Fruit fly (Drosophila melanogaster): ENCODE results near the gene inaF-C.

Gene inaF-C

dm6 chrX:11720138-11720537 lies 11.4 kb downstream of the inaF-C start, which contains the start of gene Tango10 (continued):
- TF ChIP-seq abd-A (tag; optimal IDR thresholded peaks at IDR 0.05) (no peak), CG1233 (GFP tag; optimal IDR thresholded peaks at IDR 0.05) (no peak), CG2712 (tag; optimal IDR thresholded peaks at IDR 0.05) (peak; percentile 48), CG2889 (GFP tag; IDR thresholded peaks at IDR 0.05) (0 out of 3 replicates have a peak, but pooled peaks have one; percentile 39), fru (optimal IDR thresholded peaks at IDR 0.05) (no peak), bowl (GFP tag; IDR thresholded peaks at IDR 0.05) (no peak), CG13424 (tag; optimal IDR thresholded peaks at IDR 0.05) (peak; percentile 81), Ada2b (GFP tag; IDR thresholded peaks at IDR 0.05) (0 out of 2 replicates have a peak, but pooled peaks have one; percentile 24), Ssrp (tag; optimal IDR thresholded peaks at IDR 0.05) (peak; percentile 48), CG32772 (GFP tag; IDR thresholded peaks at IDR 0.05) (peak; percentile 43; the same call in 1 of the 2 replicates), Mes4 (GFP tag; optimal IDR thresholded peaks at IDR 0.05) (peak; percentile 9), CG2202 (tag; optimal IDR thresholded peaks at IDR 0.05) (no peak), corto (GFP tag; optimal IDR thresholded peaks at IDR 0.05) (no peak), CG3847 (GFP tag; IDR thresholded peaks at IDR 0.05) (peak; percentile 65), Oaz (GFP tag; IDR thresholded peaks at IDR 0.05) (0 out of 2 replicates have a peak, but pooled peaks have one; percentile 13), Ets65A (GFP tag) (peak; percentile 48), zen (tag; optimal IDR thresholded peaks at IDR 0.05) (peak; percentile 57), Sox102F (GFP tag; optimal IDR thresholded peaks at IDR 0.05) (peak; percentile 66), CG9609 (GFP tag; optimal IDR thresholded peaks at IDR 0.05) (no peak), sob (GFP tag; IDR thresholded peaks at IDR 0.05) (peak; percentile 61), psq (GFP tag; optimal IDR thresholded peaks at IDR 0.05) (no peak), shn (GFP tag; optimal IDR thresholded peaks at IDR 0.05) (peak; percentile 19), Trl (optimal IDR thresholded peaks at IDR 0.05) (no peak), Trl (GFP tag; optimal IDR thresholded peaks at IDR 0.05) (peak; percentile 45), ash1 (GFP tag; optimal IDR thresholded peaks at IDR 0.05) (no peak), Dref (GFP tag; IDR thresholded peaks at IDR 0.05) (peak; percentile 71), Oli (tag; optimal IDR thresholded peaks at IDR 0.05) (no peak), Atf3 (GFP tag; optimal IDR thresholded peaks at IDR 0.05) (no peak), Doc3 (GFP tag; IDR thresholded peaks at IDR 0.05; ENCODE audit: partially characterized antibody) (peak; percentile 83), CG4707 (GFP tag; optimal IDR thresholded peaks at IDR 0.05) (no peak), gsb-n (tag; optimal IDR thresholded peaks at IDR 0.05) (no peak), knrl (GFP tag; IDR thresholded peaks at IDR 0.05; ENCODE audit: partially characterized antibody) (peak; percentile 86), aop (GFP tag; IDR thresholded peaks at IDR 0.05) (no peak), CG13624 (GFP tag; optimal IDR thresholded peaks at IDR 0.05) (peak; percentile 39), CG3995 (GFP tag; optimal IDR thresholded peaks at IDR 0.05) (peak; percentile 46), CG9817 (tag; optimal IDR thresholded peaks at IDR 0.05) (peak; percentile 43), hth (optimal IDR thresholded peaks at IDR 0.05) (no peak), Lim3 (GFP tag; IDR thresholded peaks at IDR 0.05) (no peak), BEAF-32 (GFP tag; optimal IDR thresholded peaks at IDR 0.05) (peak; percentile 85), ro (GFP tag; IDR thresholded peaks at IDR 0.05) (no peak), CG14050 (GFP tag; IDR thresholded peaks at IDR 0.05) (0 out of 3 replicates have a peak, but pooled peaks have one; percentile 11), CG10274 (GFP tag; optimal IDR thresholded peaks at IDR 0.05) (no peak), grn (GFP tag; optimal IDR thresholded peaks at IDR 0.05) (peak; percentile 28), cato (GFP tag; optimal IDR thresholded peaks at IDR 0.05; ENCODE audit: borderline replicate concordance) (no peak), sens (GFP tag) (peak; percentile 87), CG11093 (GFP tag; IDR thresholded peaks at IDR 0.05) (no peak), CG13775 (GFP tag; optimal IDR thresholded peaks at IDR 0.05) (peak; percentile 67), CG7357 (GFP tag; IDR thresholded peaks at IDR 0.05) (peak; percentile 36; the same call in 1 of the 3 replicates), zfh2 (GFP tag; optimal IDR thresholded peaks at IDR 0.05) (peak; percentile 61), ap (GFP tag; IDR thresholded peaks at IDR 0.05) (no peak), sd (tag; optimal IDR thresholded peaks at IDR 0.05) (no peak), HLHmδ (GFP tag; optimal IDR thresholded peaks at IDR 0.05) (no peak), CG9932 (GFP tag; IDR thresholded peaks at IDR 0.05) (peak; percentile 77)
